Worm (Caenorhabditis elegans) whole organism, mixed stage, embryonic: ENCODE results near the gene arl-5.

Experiments used
- M03D4.4 ChIP-seq: sonication (generic microtip); optimal IDR thresholded peaks from 2 replicates; lab custom pipeline; 2017; ENCODE audit warnings: mild to moderate bottlenecking, missing genetic modification characterization, missing compliant biosample characterization
- unc-39 ChIP-seq: fragments of 150-350 bp; optimal IDR thresholded peaks from 2 replicates; lab custom pipeline; 2014; ENCODE audit warnings: missing biosample characterization, missing genetic modification characterization
- unc-62 ChIP-seq: fragments of 150-350 bp; optimal IDR thresholded peaks from 2 replicates; lab custom pipeline; 2014; ENCODE audit warnings: missing biosample characterization, missing genetic modification reagents, missing genetic modification characterization
- ztf-11 ChIP-seq: fragments of 150-350 bp; optimal IDR thresholded peaks from 2 replicates; lab custom pipeline; 2014; ENCODE audit warnings: missing biosample characterization, missing genetic modification characterization

ce11 chrIII:9782483-9783081, 40.5 kb upstream of the arl-5 start, which contains the start of gene R10E11.6:
- no peak for TF ChIP-seq M03D4.4 (tag; lab: Kevin White, UChicago)
- TF ChIP-seq ztf-11, result no peak
- no peak for TF ChIP-seq unc-62 (GFP tag; lab: Kevin White, UChicago)
- TF ChIP-seq unc-39 (tag; lab: Kevin White, UChicago), result no peak
